Worm (Caenorhabditis elegans): ENCODE results near the gene adr-2.

- TF ChIP-seq ama-1 (optimal IDR thresholded peaks at IDR 0.05) = no peak
- no peak for TF ChIP-seq ama-1 (GFP tag; optimal IDR thresholded peaks at IDR 0.05)
- no peak for TF ChIP-seq him-1 (tag; optimal IDR thresholded peaks at IDR 0.05)
Observed at ce11 chrIII:7215532-7215931, 17.1 kb downstream of the adr-2 start.

All from whole organism, young adult.